Worm (Caenorhabditis elegans) whole organism, late embryonic: ENCODE measurements around the gene cpr-1.

Experiments
- C08G9.2 ChIP-seq: sonication (generic microtip); optimal IDR thresholded peaks from 2 replicates; lab custom pipeline; 2016; ENCODE audit warnings: mild to moderate bottlenecking, missing genetic modification characterization, moderate library complexity, missing compliant biosample characterization
- C38D4.7 ChIP-seq: fragments of 200-800 bp; sonication (Bioruptor generic); optimal IDR thresholded peaks from 2 replicates; lab custom pipeline; 2018; ENCODE audit warnings: mild to moderate bottlenecking, missing genetic modification characterization, moderate library complexity, missing compliant biosample characterization
- ama-1 ChIP-seq: fragments of 150-350 bp; optimal IDR thresholded peaks from 2 replicates; lab custom pipeline; 2014
- ceh-14 ChIP-seq: sonication (generic microtip); optimal IDR thresholded peaks from 2 replicates; lab custom pipeline; 2016; ENCODE audit warnings: missing genotype, missing genetic modification characterization, missing compliant biosample characterization
- ceh-22 ChIP-seq: sonication (generic microtip); optimal IDR thresholded peaks from 2 replicates; lab custom pipeline; 2017; ENCODE audit warnings: missing biosample characterization, missing genetic modification characterization
- ceh-31 ChIP-seq: sonication (generic microtip); optimal IDR thresholded peaks from 2 replicates; lab custom pipeline; 2016; ENCODE audit warnings: missing genetic modification characterization, missing compliant biosample characterization
- ceh-34 ChIP-seq: sonication (generic microtip); optimal IDR thresholded peaks from 2 replicates; lab custom pipeline; 2016; ENCODE audit warnings: mild to moderate bottlenecking, missing genetic modification characterization, missing compliant biosample characterization
- ceh-48 ChIP-seq: sonication (generic microtip); optimal IDR thresholded peaks from 2 replicates; lab custom pipeline; 2016; ENCODE audit warnings: missing genetic modification characterization, inconsistent platforms, missing compliant biosample characterization
- ceh-6 ChIP-seq: fragments of 200-800 bp; sonication (Bioruptor generic); optimal IDR thresholded peaks from 2 replicates; lab custom pipeline; 2018; ENCODE audit warnings: mild to moderate bottlenecking, missing genetic modification characterization, missing compliant biosample characterization
- ceh-9 ChIP-seq: sonication (generic microtip); optimal IDR thresholded peaks from 2 replicates; lab custom pipeline; 2016; ENCODE audit warnings: mild to moderate bottlenecking, missing genetic modification characterization, inconsistent platforms, missing compliant biosample characterization
- che-1 ChIP-seq: sonication (generic microtip); optimal IDR thresholded peaks from 2 replicates; lab custom pipeline; 2016; ENCODE audit warnings: mild to moderate bottlenecking, missing genetic modification characterization, missing compliant biosample characterization
- dmd-4 ChIP-seq: sonication (generic microtip); optimal IDR thresholded peaks from 2 replicates; lab custom pipeline; 2016; ENCODE audit warnings: borderline replicate concordance, missing genetic modification characterization, missing compliant biosample characterization
- elt-2 ChIP-seq: sonication (generic microtip); optimal IDR thresholded peaks from 2 replicates; lab custom pipeline; 2016; ENCODE audit warnings: missing genetic modification reagents, missing genetic modification characterization, missing compliant biosample characterization
- ets-4 ChIP-seq: sonication (generic microtip); optimal IDR thresholded peaks from 2 replicates; lab custom pipeline; 2016; ENCODE audit warnings: missing genetic modification characterization, missing compliant biosample characterization
- eyg-1 ChIP-seq: sonication (generic microtip); optimal IDR thresholded peaks from 2 replicates; lab custom pipeline; 2016; ENCODE audit warnings: missing genotype, missing genetic modification characterization, missing compliant biosample characterization
- fax-1 ChIP-seq: sonication (generic microtip); optimal IDR thresholded peaks from 2 replicates; lab custom pipeline; 2016; ENCODE audit warnings: missing genotype, missing genetic modification characterization, missing compliant biosample characterization
- fkh-6 ChIP-seq: sonication (generic microtip); optimal IDR thresholded peaks from 2 replicates; lab custom pipeline; 2016; ENCODE audit warnings: missing genetic modification characterization, missing compliant biosample characterization
- gmeb-2 ChIP-seq: sonication (generic microtip); optimal IDR thresholded peaks from 2 replicates; lab custom pipeline; 2016; ENCODE audit warnings: missing genetic modification characterization, inconsistent platforms, missing compliant biosample characterization
- hlh-13 ChIP-seq: fragments of 200-800 bp; sonication (Bioruptor generic); optimal IDR thresholded peaks from 2 replicates; lab custom pipeline; 2018; ENCODE audit warnings: mild to moderate bottlenecking, missing genetic modification characterization, missing compliant biosample characterization
- hlh-8 ChIP-seq: sonication (generic microtip); optimal IDR thresholded peaks from 2 replicates; lab custom pipeline; 2016; ENCODE audit warnings: missing genotype, missing genetic modification characterization, missing compliant biosample characterization
- madf-2 ChIP-seq: sonication (generic microtip); optimal IDR thresholded peaks from 2 replicates; lab custom pipeline; 2017; ENCODE audit warnings: missing genetic modification characterization, missing compliant biosample characterization
- mec-3 ChIP-seq: sonication (generic microtip); optimal IDR thresholded peaks from 2 replicates; lab custom pipeline; 2016; ENCODE audit warnings: borderline replicate concordance, missing genetic modification characterization, missing compliant biosample characterization
- npax-4 ChIP-seq: sonication (generic microtip); optimal IDR thresholded peaks from 2 replicates; lab custom pipeline; 2016; ENCODE audit warnings: missing genetic modification characterization, missing compliant biosample characterization
- odd-2 ChIP-seq: sonication (generic microtip); optimal IDR thresholded peaks from 2 replicates; lab custom pipeline; 2017; ENCODE audit warnings: antibody characterized with exemption, mild to moderate bottlenecking, missing genetic modification characterization, missing compliant biosample characterization
- pat-9 ChIP-seq: fragments of 200-800 bp; sonication (Bioruptor generic); optimal IDR thresholded peaks from 2 replicates; lab custom pipeline; 2018; ENCODE audit warnings: mild to moderate bottlenecking, missing genetic modification characterization, moderate library complexity, missing compliant biosample characterization
- rnt-1 ChIP-seq: sonication (generic microtip); optimal IDR thresholded peaks from 2 replicates; lab custom pipeline; 2016; ENCODE audit warnings: missing genetic modification characterization, missing compliant biosample characterization
- sox-2 ChIP-seq: fragments of 200-800 bp; sonication (Bioruptor generic); IDR thresholded peaks from 2 replicates; pipeline ENCODE4 v1.3.6; 2022; ENCODE audit warnings: missing genetic modification reagents, missing genetic modification characterization, missing compliant biosample characterization
- syd-9 ChIP-seq: sonication (generic microtip); optimal IDR thresholded peaks from 2 replicates; lab custom pipeline; 2016; ENCODE audit warnings: mild to moderate bottlenecking, missing genetic modification characterization, moderate library complexity, missing compliant biosample characterization
- tbx-2 ChIP-seq: sonication (generic microtip); optimal IDR thresholded peaks from 2 replicates; lab custom pipeline; 2016; ENCODE audit warnings: missing genetic modification characterization, missing compliant biosample characterization
- tbx-7 ChIP-seq: sonication (generic microtip); optimal IDR thresholded peaks from 2 replicates; lab custom pipeline; 2016; ENCODE audit warnings: missing genotype, missing genetic modification characterization, missing compliant biosample characterization
- ttx-3 ChIP-seq: sonication (generic microtip); optimal IDR thresholded peaks from 2 replicates; lab custom pipeline; 2016; ENCODE audit warnings: missing genetic modification reagents, missing genetic modification characterization, missing compliant biosample characterization
- unc-3 ChIP-seq, 2 experiments: fragments of 200-800 bp in 1 of 2; sonication (Bioruptor generic) in 1 of 2; sonication (generic microtip) in 1 of 2; conservative IDR thresholded peaks in 1 of 2; optimal IDR thresholded peaks in 1 of 2; 2 replicates each; pipeline versions ENCODE4 v1.3.6 to Lab custom; 2016 to 2022; ENCODE audit warnings: missing compliant biosample characterization in 2 of 2, missing genetic modification characterization in 2 of 2, missing genetic modification reagents in 1 of 2
- unc-42 ChIP-seq: sonication (generic microtip); optimal IDR thresholded peaks from 2 replicates; lab custom pipeline; 2016; ENCODE audit warnings: missing genotype, missing genetic modification characterization, missing compliant biosample characterization
- unc-55 ChIP-seq: sonication (generic microtip); optimal IDR thresholded peaks from 2 replicates; lab custom pipeline; 2017; ENCODE audit warnings: missing biosample characterization, missing genetic modification reagents, missing genetic modification characterization
- unc-86 ChIP-seq: sonication (generic microtip); optimal IDR thresholded peaks from 2 replicates; lab custom pipeline; 2016; ENCODE audit warnings: missing genetic modification characterization, missing compliant biosample characterization
- zip-5 ChIP-seq: sonication (generic microtip); optimal IDR thresholded peaks from 2 replicates; lab custom pipeline; 2016; ENCODE audit warnings: missing genetic modification characterization, missing compliant biosample characterization

The cpr-1 gene

DNA sequence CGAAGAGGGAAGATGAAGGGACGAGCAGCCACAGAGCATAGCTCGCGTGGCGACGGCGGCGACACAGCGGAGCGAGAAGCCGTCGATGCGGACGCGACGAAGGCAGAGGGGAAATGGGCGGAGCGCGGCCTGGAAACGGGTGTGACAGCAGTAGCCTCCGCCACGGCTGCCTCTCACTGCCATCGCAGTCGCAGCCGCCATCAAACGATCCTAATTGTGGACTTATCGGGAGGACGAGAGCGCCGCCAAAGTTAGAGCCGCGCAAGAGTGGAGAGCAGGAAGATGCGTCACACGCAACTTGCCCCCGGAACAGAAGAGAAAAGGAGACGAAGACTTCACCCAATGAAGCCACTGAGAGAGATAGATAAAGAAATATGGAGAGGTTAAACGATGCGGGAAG is 48.9 kb downstream of the cpr-1 start (continued):
- TF ChIP-seq dmd-4 (tag; lab: Kevin White, UChicago) = no peak
- TF ChIP-seq unc-86 = peak; percentile 11
- peak; percentile 12 for TF ChIP-seq tbx-7 (tag; lab: Kevin White, UChicago)
- no peak for TF ChIP-seq sox-2 (GFP tag; lab: Robert Waterston, UW)
- TF ChIP-seq C08G9.2 (tag; lab: Kevin White, UChicago) = peak; percentile 43
- TF ChIP-seq che-1 (tag; lab: Kevin White, UChicago) = no peak
- no peak for TF ChIP-seq ttx-3 (tag; lab: Kevin White, UChicago)
- no peak for TF ChIP-seq madf-2 (tag; lab: Kevin White, UChicago)
- no peak for TF ChIP-seq hlh-13 (GFP tag; lab: Kevin White, UChicago)
- TF ChIP-seq ama-1 = no peak
- peak; percentile 61 for TF ChIP-seq mec-3
- 0 out of 2 replicates have a peak, but pooled peaks have one; percentile 16 for TF ChIP-seq unc-3 (GFP tag; conservative IDR thresholded peaks at IDR 0.05; lab: Robert Waterston, UW)
- TF ChIP-seq unc-3 (tag; optimal IDR thresholded peaks at IDR 0.05; lab: Kevin White, UChicago) = no peak
- no peak for TF ChIP-seq ceh-9 (tag; lab: Kevin White, UChicago)
- TF ChIP-seq rnt-1 (tag; lab: Kevin White, UChicago) = no peak
- peak; percentile 1 for TF ChIP-seq ceh-14 (tag; lab: Kevin White, UChicago)
- no peak for TF ChIP-seq pat-9
- no peak for TF ChIP-seq eyg-1 (tag; lab: Kevin White, UChicago)
- no peak for TF ChIP-seq unc-55
- peak; percentile 49 for TF ChIP-seq tbx-2 (tag; lab: Kevin White, UChicago)
- TF ChIP-seq ceh-34 (tag; lab: Kevin White, UChicago) = peak; percentile 26
- TF ChIP-seq ets-4 (tag; lab: Kevin White, UChicago) = no peak
- TF ChIP-seq fax-1 (tag; lab: Kevin White, UChicago) = peak; percentile 12
- peak; percentile 9 for TF ChIP-seq C38D4.7
- TF ChIP-seq hlh-8 (tag; lab: Kevin White, UChicago) = no peak
- peak; percentile 18 for TF ChIP-seq ceh-48

DNA sequence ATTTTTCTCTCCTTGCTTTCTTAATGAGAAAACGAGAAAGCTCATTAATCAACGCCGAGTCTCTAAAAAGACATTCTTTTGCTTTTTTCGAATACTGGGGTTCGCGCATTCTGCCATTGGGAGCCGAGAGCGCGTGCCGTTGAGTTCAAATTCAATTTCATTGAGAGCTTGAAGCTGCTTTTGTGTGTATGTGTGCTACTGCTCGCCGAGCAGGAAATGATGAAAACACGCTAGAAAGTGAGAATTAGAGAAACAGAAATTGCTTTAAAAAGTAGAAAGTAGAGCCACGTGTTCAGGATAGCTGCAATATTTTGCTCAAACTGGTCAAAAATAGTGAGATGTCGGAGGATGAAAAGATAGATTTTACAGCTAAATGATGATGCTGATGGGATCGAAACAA is 50.3 kb downstream of the cpr-1 start:
- TF ChIP-seq zip-5 (tag; lab: Kevin White, UChicago) (no peak), madf-2 (tag; lab: Kevin White, UChicago) (no peak), unc-42 (tag; lab: Kevin White, UChicago) (peak; percentile 97), npax-4 (tag; lab: Kevin White, UChicago) (no peak), ceh-14 (tag; lab: Kevin White, UChicago) (peak; percentile 9), ceh-22 (tag; lab: Kevin White, UChicago) (no peak), ceh-6 (GFP tag; lab: Kevin White, UChicago) (no peak), eyg-1 (tag; lab: Kevin White, UChicago) (no peak), fkh-6 (tag; lab: Kevin White, UChicago) (no peak), elt-2 (no peak), unc-55 (no peak), C38D4.7 (no peak), odd-2 (tag; lab: Kevin White, UChicago) (no peak), ceh-31 (tag; lab: Kevin White, UChicago) (peak; percentile 45), syd-9 (no peak), ceh-48 (no peak), gmeb-2 (tag; lab: Kevin White, UChicago) (no peak)
